Worm (Caenorhabditis elegans) whole organism, L3 larva: ENCODE results near the gene irld-14.

Experiments
- R02D3.7 ChIP-seq: fragments of 150-350 bp; optimal IDR thresholded peaks from 2 replicates; lab custom pipeline; 2014; ENCODE audit warnings: missing biosample characterization, missing genetic modification characterization
- ceh-28 ChIP-seq: fragments of 150-350 bp; optimal IDR thresholded peaks from 2 replicates; lab custom pipeline; 2014; ENCODE audit warnings: missing biosample characterization, missing genetic modification reagents, missing genetic modification characterization
- ceh-82 ChIP-seq: fragments of 150-350 bp; optimal IDR thresholded peaks from 2 replicates; lab custom pipeline; 2014; ENCODE audit warnings: missing biosample characterization, missing genetic modification characterization
- ceh-9 ChIP-seq: sonication (generic microtip); optimal IDR thresholded peaks from 2 replicates; lab custom pipeline; 2018; ENCODE audit warnings: missing biosample characterization, missing genetic modification characterization
- daf-12 ChIP-seq: fragments of 150-350 bp; optimal IDR thresholded peaks from 2 replicates; lab custom pipeline; 2014; ENCODE audit warnings: missing biosample characterization, missing genetic modification reagents, missing genetic modification characterization
- egl-27 ChIP-seq: sonication (generic microtip); optimal IDR thresholded peaks from 4 replicates; lab custom pipeline; 2017; ENCODE audit warnings: missing biosample characterization, missing genetic modification reagents, missing genetic modification characterization
- elt-2 ChIP-seq: sonication (generic microtip); optimal IDR thresholded peaks from 2 replicates; lab custom pipeline; 2016; ENCODE audit warnings: missing genetic modification reagents, mild to moderate bottlenecking, missing genetic modification characterization, missing compliant biosample characterization
- elt-3 ChIP-seq, 3 experiments: fragments of 150-350 bp in 1 of 3; sonication (generic microtip) in 2 of 3; optimal IDR thresholded peaks; 2 replicates in 2 of 3; 4 replicates in 1 of 3; lab custom pipeline; 2014 to 2017; ENCODE audit warnings: missing biosample characterization in 3 of 3, missing genetic modification characterization in 3 of 3
- fkh-2 ChIP-seq: fragments of 150-350 bp; optimal IDR thresholded peaks from 2 replicates; lab custom pipeline; 2014; ENCODE audit warnings: missing biosample characterization, missing genetic modification reagents, missing genetic modification characterization
- fos-1 ChIP-seq: fragments of 150-350 bp; optimal IDR thresholded peaks from 2 replicates; lab custom pipeline; 2014; ENCODE audit warnings: missing biosample characterization, missing genetic modification characterization
- hmg-11 ChIP-seq: sonication (generic microtip); optimal IDR thresholded peaks from 2 replicates; lab custom pipeline; 2016; ENCODE audit warnings: missing genetic modification characterization, missing compliant biosample characterization
- jun-1 ChIP-seq: fragments of 150-350 bp; optimal IDR thresholded peaks from 2 replicates; lab custom pipeline; 2014; ENCODE audit warnings: missing biosample characterization, missing genetic modification reagents, missing genetic modification characterization
- lin-15B ChIP-seq: fragments of 150-350 bp; optimal IDR thresholded peaks from 2 replicates; lab custom pipeline; 2014; ENCODE audit warnings: missing biosample characterization, missing genetic modification characterization
- nfya-1 ChIP-seq: sonication (generic microtip); optimal IDR thresholded peaks from 2 replicates; lab custom pipeline; 2017; ENCODE audit warnings: missing genetic modification characterization, mild to moderate bottlenecking, missing compliant biosample characterization, antibody characterized with exemption, moderate library complexity; ENCODE audit not compliant: insufficient read depth
- nhr-12 ChIP-seq: fragments of 150-350 bp; optimal IDR thresholded peaks from 2 replicates; lab custom pipeline; 2014; ENCODE audit warnings: missing biosample characterization, missing genetic modification characterization
- nhr-23 ChIP-seq: fragments of 150-350 bp; optimal IDR thresholded peaks from 2 replicates; lab custom pipeline; 2014; ENCODE audit warnings: missing biosample characterization, missing genetic modification reagents, missing genetic modification characterization
- nhr-25 ChIP-seq: sonication (generic microtip); optimal IDR thresholded peaks from 2 replicates; lab custom pipeline; 2017; ENCODE audit warnings: missing biosample characterization, missing genetic modification characterization
- nhr-28 ChIP-seq: fragments of 150-350 bp; optimal IDR thresholded peaks from 2 replicates; lab custom pipeline; 2014; ENCODE audit warnings: missing biosample characterization, missing genetic modification characterization
- nhr-67 ChIP-seq: fragments of 150-350 bp; optimal IDR thresholded peaks from 2 replicates; lab custom pipeline; 2014; ENCODE audit warnings: missing biosample characterization, missing genetic modification characterization
- nhr-77 ChIP-seq: fragments of 150-350 bp; optimal IDR thresholded peaks from 2 replicates; lab custom pipeline; 2014; ENCODE audit warnings: missing biosample characterization, missing genetic modification characterization
- pha-4 ChIP-seq: fragments of 150-350 bp; optimal IDR thresholded peaks from 2 replicates; lab custom pipeline; 2014; ENCODE audit warnings: missing biosample characterization, missing genetic modification reagents, missing genetic modification characterization
- pqm-1 ChIP-seq: fragments of 150-350 bp; optimal IDR thresholded peaks from 2 replicates; lab custom pipeline; 2017; ENCODE audit warnings: missing biosample characterization, missing genetic modification characterization, inconsistent platforms
- sea-2 ChIP-seq: fragments of 150-350 bp; sonication (generic microtip); optimal IDR thresholded peaks from 4 replicates; lab custom pipeline; 2014; ENCODE audit warnings: missing biosample characterization, missing genetic modification reagents, missing genetic modification characterization
- skn-1 ChIP-seq: fragments of 150-350 bp; optimal IDR thresholded peaks from 2 replicates; lab custom pipeline; 2014; ENCODE audit warnings: missing biosample characterization, missing genetic modification characterization
- tbx-2 ChIP-seq: sonication (generic microtip); optimal IDR thresholded peaks from 2 replicates; lab custom pipeline; 2016; ENCODE audit warnings: mild to moderate bottlenecking, missing genetic modification characterization, missing compliant biosample characterization
- unc-39 ChIP-seq: sonication (generic microtip); optimal IDR thresholded peaks from 4 replicates; lab custom pipeline; 2017; ENCODE audit warnings: missing biosample characterization, missing genetic modification characterization
- ztf-4 ChIP-seq: fragments of 150-350 bp; optimal IDR thresholded peaks from 2 replicates; lab custom pipeline; 2014; ENCODE audit warnings: missing biosample characterization, missing genetic modification characterization

The irld-14 gene

ce11 chrV:14990843-14991242, 5.5 kb upstream of the irld-14 start, which contains the start of the genes cdt-2 and T01C3.2:
Gene cdt-2, minus strand, starts transcription at chrV:14991126.
Gene T01C3.2, plus strand, starts transcription at chrV:14991168.
- TF ChIP-seq jun-1 (tag; lab: Kevin White, UChicago): no peak
- peak; percentile 10 for TF ChIP-seq nhr-23 (tag; lab: Kevin White, UChicago)
- no peak for TF ChIP-seq elt-3 (tag; optimal IDR thresholded peaks at IDR 0.05; lab: Kevin White, UChicago)
- no peak for TF ChIP-seq elt-2 (tag; lab: Kevin White, UChicago)
- peak; percentile 71 for TF ChIP-seq pha-4 (tag; lab: Kevin White, UChicago)
- TF ChIP-seq lin-15B (tag; lab: Kevin White, UChicago): peak; percentile 62
- peak; percentile 91 for TF ChIP-seq R02D3.7 (tag; lab: Kevin White, UChicago)
- no peak for TF ChIP-seq hmg-11

- TF ChIP-seq R02D3.7 (tag; lab: Kevin White, UChicago): no peak
- TF ChIP-seq sea-2 (GFP tag; lab: Kevin White, UChicago): no peak
- no peak for TF ChIP-seq nhr-77 (tag; lab: Kevin White, UChicago)
- TF ChIP-seq elt-3 (tag; optimal IDR thresholded peaks at IDR 0.05; lab: Kevin White, UChicago): no peak
These were observed 4.8 kb upstream of the irld-14 start for ce11 chrV:14991489-14991888.

ce11 chrV:14992627-14993117, 3.7 kb upstream of the irld-14 start, which contains the start of gene T01C3.3:
Gene T01C3.3, minus strand, starts transcription at chrV:14992677.
- TF ChIP-seq nhr-25 (tag; lab: Kevin White, UChicago) (no peak), lin-15B (tag; lab: Kevin White, UChicago) (no peak), elt-3 (tag; optimal IDR thresholded peaks at IDR 0.05; lab: Kevin White, UChicago) (no peak), ceh-9 (tag; lab: Kevin White, UChicago) (no peak), egl-27 (tag; lab: Kevin White, UChicago) (no peak), ceh-28 (tag; lab: Kevin White, UChicago) (no peak)

DNA sequence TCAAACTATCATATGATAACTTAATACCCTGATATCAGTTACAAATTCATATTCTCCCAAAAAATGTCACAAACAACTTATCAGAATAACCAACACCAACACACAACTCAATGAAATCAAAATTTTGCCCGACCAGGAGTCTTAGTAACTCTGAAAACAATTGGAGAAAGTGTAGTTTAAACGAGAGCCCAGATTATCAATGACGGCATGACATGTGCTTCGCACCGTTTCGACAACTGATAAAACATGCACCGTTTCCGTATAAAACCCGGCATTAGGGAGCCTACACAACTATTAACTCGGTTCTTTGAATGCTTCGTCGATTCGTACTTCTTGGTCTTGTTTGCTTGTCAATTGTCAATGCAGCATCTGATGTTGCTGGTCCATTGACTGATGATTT, 2.7 kb upstream of the irld-14 start, which contains the start of gene fil-1:
Gene fil-1, plus strand, starts transcription at position 219 of the 400 bp plus-strand sequence.
- peak; percentile 19 for TF ChIP-seq pha-4 (tag; lab: Kevin White, UChicago)
- TF ChIP-seq elt-2 (tag; lab: Kevin White, UChicago): peak; percentile 74
- no peak for TF ChIP-seq skn-1 (tag; lab: Kevin White, UChicago)

DNA sequence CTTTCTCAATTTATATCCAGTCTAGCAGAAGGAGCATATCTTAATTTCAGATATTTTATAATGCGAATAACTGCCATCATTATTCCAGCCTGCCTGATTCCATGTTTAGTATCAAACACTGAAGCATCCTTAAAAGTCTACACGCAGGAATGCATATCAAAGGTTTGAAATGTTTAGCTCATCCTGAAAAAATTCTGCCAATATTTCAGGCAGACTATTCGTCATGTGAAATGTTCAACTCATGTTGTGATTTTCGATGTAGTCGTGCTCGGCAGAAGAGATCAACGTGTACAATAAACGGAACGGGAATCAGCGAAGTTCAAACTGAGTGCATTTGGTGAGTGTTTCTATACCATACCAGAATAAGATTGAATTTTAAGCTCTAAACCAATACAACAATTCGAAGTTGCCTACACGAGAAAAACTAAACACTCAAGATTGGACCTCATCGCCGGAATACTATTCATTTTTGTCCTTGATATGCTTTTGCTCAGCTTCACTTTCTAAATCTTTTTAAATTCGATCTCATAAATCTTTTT, 3.2 kb downstream of the irld-14 start, which contains the start of gene T01C3.11:
Gene T01C3.11, plus strand, starts transcription at position 51 of the 539 bp plus-strand sequence.
- TF ChIP-seq fkh-2 (tag; lab: Kevin White, UChicago): no peak
- TF ChIP-seq fos-1 (tag; lab: Kevin White, UChicago): no peak
- TF ChIP-seq elt-3 (tag; optimal IDR thresholded peaks at IDR 0.05; lab: Kevin White, UChicago): no peak
- no peak for TF ChIP-seq ztf-4 (tag; lab: Kevin White, UChicago)
- no peak for TF ChIP-seq nfya-1 (tag; lab: Kevin White, UChicago)

DNA sequence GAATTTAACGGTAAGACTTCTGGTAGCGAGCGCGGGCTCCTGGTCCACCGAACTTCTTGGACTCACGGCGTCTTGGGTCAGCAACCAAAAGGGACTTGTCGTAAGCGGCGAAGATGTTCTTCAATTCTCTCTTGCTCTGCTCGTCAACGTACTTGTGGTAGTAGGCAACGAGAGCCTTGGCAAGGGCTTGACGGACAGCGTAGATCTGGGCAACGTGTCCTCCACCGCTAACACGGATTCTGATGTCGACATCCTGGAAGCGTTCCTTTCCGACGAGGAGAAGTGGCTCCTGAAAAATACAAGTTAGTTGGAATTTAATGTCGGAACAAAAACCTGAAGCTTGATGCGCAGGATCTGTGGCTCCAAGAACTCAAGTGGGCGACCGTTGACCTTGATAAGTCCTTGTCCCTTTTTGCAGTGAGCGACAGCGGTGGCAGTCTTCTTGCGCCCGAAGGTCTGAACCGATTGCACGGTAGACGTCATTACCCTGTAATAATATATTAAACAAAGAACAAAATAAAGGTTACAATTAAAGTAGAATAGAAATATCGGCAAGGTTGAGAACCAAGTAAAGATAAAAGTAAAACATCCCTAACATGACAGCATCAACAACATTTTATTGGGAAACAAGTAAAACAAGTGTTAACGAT, 3.8 kb downstream of the irld-14 start, which contains the start of gene rps-16:
Gene rps-16, minus strand, starts transcription at position 487 of the 650 bp plus-strand sequence.
- TF ChIP-seq fkh-2 (tag; lab: Kevin White, UChicago) (no peak), nhr-12 (tag; lab: Kevin White, UChicago) (no peak), pqm-1 (tag; lab: Kevin White, UChicago) (no peak), hmg-11 (no peak), unc-39 (tag; lab: Kevin White, UChicago) (no peak), sea-2 (GFP tag; lab: Kevin White, UChicago) (no peak), daf-12 (tag; lab: Kevin White, UChicago) (no peak), nhr-28 (no peak), ceh-82 (tag; lab: Kevin White, UChicago) (no peak)
- TF ChIP-seq, all 47 proteins: peak for 0

ce11 chrV:15001536-15001935, 5.2 kb downstream of the irld-14 start:
- TF ChIP-seq egl-27 (tag; lab: Kevin White, UChicago) (no peak), tbx-2 (no peak), nhr-67 (tag; lab: Kevin White, UChicago) (no peak), nhr-25 (tag; lab: Kevin White, UChicago) (no peak)
